Worm (Caenorhabditis elegans): ENCODE data around the gene thn-4.

thn-4 gene

DNA sequence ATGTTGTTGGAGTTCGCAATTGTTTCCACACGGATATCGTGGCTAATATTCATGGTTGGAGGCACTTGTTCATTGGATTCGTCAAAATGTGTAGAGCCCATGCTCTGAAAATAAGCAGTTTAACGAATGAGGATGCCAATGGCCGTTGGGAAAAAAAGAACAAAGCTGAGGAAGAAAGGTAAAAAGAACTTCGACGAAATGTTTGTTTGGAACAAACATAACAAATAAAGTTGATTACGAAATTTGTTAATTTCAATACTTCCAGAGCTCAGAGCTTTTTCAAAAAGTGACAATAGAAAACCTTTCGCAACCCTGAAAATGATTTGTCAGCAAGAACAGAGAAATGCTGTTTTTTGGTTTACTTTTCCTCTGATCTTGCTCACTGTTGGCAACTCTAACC is 8.8 kb upstream of the thn-4 start, which contains the start of gene F09C6.3:
TSS of gene F09C6.3 (minus strand) at position 101 of the 400 bp plus-strand sequence.
- no peak for TF ChIP-seq unc-62 (GFP tag; optimal IDR thresholded peaks at IDR 0.05)

DNA sequence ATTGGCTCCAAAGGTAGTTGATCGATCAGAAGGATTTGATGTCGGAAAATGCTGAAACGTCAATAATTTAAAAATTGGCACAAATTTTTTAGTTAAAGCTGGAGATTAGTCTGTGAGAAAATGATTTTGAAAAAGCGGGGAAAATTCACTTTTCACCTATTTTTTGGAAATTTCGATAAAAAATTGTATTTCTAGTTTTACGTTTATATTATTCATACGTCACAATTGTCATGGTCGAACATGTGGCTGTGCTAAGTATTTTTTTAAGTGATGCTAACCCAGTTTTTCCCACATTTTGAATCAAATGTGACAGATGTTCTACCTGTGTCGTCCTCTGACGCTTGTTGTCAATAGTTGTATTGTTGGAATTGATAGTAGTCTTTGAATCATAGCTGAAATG is 8.2 kb upstream of the thn-4 start:
- no peak for TF ChIP-seq unc-62 (GFP tag; optimal IDR thresholded peaks at IDR 0.05)

DNA sequence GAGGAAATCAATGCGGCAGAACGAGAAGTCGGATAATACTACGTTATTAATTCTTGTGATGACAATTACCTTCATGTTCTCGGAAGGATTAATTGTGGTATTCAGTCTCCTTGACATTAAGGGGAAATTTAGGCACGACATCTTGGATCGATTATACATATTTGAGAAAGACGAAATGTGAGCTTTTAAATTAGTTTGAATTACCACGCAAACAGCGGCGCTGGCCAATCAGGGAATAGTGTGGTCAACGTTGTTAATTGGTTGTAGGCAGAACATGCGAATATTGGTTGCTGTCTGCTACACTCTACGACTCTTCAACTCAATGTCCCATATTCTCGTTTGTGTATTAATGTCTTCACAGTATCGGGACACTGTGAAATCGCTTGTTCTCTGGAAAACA is 3.7 kb upstream of the thn-4 start, which contains the start of gene F49A5.10:
TSS of gene F49A5.10 (plus strand) at position 301 of the 400 bp plus-strand sequence.
- no peak for TF ChIP-seq unc-62 (GFP tag; optimal IDR thresholded peaks at IDR 0.05)

DNA sequence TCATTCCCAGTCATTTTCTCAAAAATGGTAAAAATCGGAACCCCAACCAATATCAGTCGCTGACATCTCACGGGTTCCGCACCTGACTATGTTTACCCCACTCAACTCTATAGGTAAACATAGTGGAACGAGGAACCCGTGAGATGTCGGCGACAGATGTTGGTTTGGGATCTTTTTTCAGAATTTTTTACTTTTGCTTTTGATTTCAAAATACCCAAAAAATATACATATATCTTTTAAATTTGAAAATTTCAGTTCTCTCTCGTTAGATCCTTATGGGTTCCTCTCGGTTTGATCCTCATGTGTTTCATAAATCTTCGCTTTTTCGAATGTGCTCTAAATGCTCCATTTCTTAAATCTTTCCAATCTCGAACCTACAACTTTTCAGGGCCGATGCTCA is 2.4 kb upstream of the thn-4 start, which contains the start of gene srw-23:
TSS of gene srw-23 (plus strand) at position 301 of the 400 bp plus-strand sequence.
- no peak for TF ChIP-seq unc-62 (GFP tag; optimal IDR thresholded peaks at IDR 0.05)

DNA sequence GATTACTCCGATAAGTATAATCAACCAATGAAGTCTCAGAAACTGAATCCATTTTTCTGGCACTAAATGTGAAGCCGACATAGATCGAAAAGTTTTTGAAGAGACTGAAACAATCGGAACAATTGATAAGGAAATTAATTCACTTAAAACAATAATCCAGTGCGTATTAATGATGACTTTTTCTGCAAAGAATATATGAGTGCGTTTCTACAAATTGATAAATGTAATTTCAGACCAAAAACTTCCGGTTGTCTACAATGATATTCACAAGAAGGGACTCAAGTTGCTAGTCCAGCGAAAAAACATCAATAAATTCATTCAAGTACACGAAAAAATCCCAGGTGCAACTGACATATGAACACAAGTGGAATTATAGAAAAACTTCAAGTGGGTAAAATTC is 1.5 kb downstream of the thn-4 start, which contains the start of gene clec-33:
TSS of gene clec-33 (minus strand) at position 101 of the 400 bp plus-strand sequence.
- TF ChIP-seq unc-62 (GFP tag; optimal IDR thresholded peaks at IDR 0.05) = no peak

DNA sequence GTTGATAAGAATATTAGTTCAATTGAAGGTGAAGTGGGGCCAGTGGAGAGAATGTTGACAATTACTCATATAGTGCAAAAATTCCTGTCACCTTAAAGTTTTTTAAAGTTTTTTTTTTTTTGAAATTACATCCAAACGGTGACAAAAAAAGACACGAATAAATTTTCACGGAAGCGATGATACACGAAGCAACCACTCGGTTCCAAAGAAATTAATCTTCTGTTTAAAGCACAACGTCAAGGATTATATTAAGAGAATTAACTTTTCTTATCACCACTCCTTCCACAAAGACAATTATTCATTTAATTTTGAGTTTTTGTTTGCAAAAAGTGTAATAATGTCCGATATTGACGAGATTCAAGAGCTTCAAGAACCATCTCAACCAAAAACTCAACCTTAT is 5.9 kb downstream of the thn-4 start, which contains the start of gene clec-28:
TSS of gene clec-28 (plus strand) at position 301 of the 400 bp plus-strand sequence.
- TF ChIP-seq unc-62 (GFP tag; optimal IDR thresholded peaks at IDR 0.05) = no peak

DNA sequence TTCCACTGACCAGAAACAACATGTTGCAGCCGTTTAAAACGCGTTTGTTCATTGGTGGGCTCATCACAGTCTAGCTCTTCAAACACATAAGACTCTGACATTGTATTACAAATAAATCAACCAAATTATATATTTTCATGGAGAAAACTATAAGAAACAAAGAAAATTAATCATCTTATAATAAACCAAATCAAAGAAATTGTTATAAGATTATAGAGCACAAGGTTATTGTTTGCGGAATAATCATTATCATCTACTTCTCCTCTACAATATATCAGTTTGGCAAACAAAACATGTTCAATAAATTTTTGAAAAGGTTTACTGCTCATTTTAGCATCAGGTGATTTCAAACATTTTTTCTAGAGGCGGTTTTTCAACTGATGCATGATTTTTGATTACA is 9.6 kb downstream of the thn-4 start, which contains the start of the genes clec-32 and clec-24:
TSS of gene clec-32 (minus strand) at position 101 of the 400 bp plus-strand sequence.
TSS of gene clec-24 (plus strand) at position 294 of the 400 bp plus-strand sequence.
- no peak for TF ChIP-seq unc-62 (GFP tag; optimal IDR thresholded peaks at IDR 0.05)

DNA sequence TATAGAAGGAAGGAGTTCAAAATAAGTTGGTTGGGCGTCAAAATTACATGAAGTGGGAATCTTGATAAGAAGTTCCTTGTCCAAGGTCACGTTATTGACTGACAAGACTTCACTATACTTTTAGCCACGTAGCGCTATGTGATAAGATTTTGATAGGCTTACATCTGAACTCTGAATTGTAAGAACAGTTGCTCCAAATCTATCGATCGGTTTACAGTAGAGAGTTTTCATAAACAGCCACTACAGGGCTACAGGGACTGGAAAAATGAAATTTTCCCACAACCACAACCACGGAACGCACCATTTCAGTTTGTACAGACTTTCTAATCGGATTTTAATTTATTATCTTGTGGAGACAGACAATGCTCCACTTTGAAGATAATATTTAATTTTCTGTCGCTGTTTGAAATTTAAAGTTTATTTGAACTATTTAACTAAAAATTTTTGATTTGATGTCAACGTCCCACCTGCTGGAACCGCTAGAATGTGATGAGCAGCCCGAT is 13.3 kb downstream of the thn-4 start, which contains the start of the genes clec-31 and clec-22:
TSS of gene clec-31 (minus strand) at position 101 of the 503 bp plus-strand sequence.
TSS of gene clec-22 (plus strand) at position 453 of the 503 bp plus-strand sequence.
- no peak for TF ChIP-seq unc-62 (GFP tag; optimal IDR thresholded peaks at IDR 0.05)

DNA sequence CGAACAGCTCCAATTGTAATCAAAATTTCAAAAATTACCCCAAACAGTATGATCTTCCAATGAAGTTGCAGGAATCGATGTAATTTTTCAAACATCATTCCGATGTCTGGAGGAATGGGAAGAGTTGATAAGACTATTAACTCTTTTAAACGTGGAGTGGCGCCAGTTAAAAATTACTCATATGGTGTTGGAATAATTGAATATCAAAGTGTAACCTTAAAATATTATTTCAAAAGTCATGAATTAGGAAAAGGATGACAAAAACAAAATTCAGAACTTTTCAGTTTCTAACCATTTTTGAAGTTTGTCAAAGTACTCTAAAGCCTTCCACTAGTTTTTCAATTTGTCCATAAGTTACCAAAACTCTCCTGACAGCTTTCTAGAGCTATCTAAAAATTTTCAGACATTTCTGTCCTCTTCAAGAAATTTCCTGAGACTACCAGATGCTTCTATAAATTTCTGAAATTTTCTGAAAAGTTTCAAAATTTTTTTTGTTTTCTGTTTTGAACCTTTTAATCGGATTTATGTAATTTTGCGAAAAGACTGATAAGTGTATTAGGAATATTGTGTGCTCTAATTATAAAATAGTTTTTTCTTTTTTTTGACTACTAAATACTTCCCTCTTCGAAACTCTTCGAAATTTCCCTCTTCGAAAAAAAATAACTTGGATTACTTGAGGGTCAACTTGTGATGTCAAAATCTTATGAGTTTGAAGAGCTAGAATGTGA is 17.2 kb downstream of the thn-4 start, which contains the start of the genes clec-35 and clec-27:
TSS of gene clec-35 (minus strand) at position 101 of the 728 bp plus-strand sequence.
TSS of gene clec-27 (plus strand) at position 678 of the 728 bp plus-strand sequence.
- no peak for TF ChIP-seq unc-62 (GFP tag; optimal IDR thresholded peaks at IDR 0.05)

DNA sequence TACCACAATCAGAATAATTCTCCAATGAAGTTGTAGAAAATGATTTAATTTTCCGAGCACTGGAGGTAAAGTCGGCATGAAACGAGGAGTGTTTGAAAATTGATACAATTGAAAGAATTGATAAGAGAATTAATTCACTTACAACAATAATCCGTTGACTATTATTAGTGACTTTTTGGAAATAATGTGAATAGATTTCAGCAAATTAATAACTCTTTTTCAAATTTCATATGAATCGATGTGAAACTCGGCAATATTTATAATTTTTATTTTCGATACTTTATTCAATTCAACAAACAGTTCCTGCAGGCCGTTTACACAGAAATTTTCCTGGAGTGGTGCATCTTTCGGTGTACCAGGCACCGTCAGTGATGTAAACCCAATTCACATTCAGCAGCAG is 19.3 kb downstream of the thn-4 start, which contains the start of gene clec-37:
TSS of gene clec-37 (minus strand) at position 101 of the 400 bp plus-strand sequence.
- no peak for TF ChIP-seq unc-62 (GFP tag; optimal IDR thresholded peaks at IDR 0.05)

DNA sequence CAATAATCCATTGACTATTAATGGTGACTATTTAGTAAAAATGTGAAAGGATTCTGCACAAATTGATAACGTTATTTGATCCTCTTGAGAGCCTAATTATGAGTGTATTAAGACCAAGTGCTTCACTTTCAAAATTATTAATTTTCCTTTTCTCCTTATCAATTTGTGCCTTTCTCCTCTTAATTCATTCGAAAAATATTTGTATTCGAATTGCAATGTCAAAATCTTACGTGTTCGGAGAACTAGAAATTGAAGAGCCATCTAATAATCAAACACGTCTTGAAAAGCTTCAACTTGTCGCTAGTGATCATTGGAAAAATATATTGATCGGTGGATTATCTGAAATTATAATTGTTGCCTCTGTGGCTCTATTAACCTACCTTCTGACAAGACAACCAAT is 22.8 kb downstream of the thn-4 start, which contains the start of the genes clec-36 and clec-26:
TSS of gene clec-36 (minus strand) at position 101 of the 400 bp plus-strand sequence.
TSS of gene clec-26 (plus strand) at position 114 of the 400 bp plus-strand sequence.
- TF ChIP-seq unc-62 (GFP tag; optimal IDR thresholded peaks at IDR 0.05) = no peak

DNA sequence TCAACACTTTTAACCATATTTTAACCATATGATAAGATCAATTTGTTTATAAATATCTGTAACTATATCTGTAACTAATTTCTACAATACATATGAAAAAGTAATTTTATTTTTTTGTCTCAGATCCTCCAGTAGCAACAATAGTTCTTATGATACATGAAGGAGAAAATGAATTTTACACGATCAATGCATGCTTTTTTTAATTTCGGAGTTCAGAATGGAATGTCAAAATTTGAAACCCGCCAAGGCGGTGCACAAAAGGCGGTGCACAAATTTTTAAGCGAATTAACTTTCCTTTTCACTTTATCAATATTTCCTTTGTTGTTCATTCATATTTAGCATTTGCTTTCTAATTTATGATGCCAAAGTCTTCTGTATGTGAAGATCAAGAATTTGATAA is 28.3 kb downstream of the thn-4 start, which contains the start of gene clec-25:
TSS of gene clec-25 (plus strand) at position 301 of the 400 bp plus-strand sequence.
- TF ChIP-seq unc-62 (GFP tag; optimal IDR thresholded peaks at IDR 0.05) = no peak

DNA sequence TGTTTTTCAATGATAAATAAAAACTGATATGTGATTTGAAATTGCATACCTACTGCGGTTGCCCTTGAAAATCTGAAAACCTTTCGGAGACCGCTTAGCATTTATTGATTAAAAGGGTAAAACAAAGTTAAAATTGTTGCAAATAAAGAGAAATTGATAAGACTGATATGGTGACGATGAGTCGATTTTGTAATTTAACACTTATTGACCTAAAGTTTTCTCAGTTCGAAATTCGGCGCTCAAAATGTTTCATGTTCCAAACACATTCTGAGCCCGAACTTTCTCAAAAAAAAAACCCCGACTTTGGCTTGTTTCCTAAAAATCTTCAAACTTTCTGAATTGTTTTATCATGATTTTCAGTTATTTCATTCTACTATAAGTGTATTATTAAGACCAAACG is 30.3 kb downstream of the thn-4 start, which contains the start of gene clec-40:
TSS of gene clec-40 (minus strand) at position 101 of the 400 bp plus-strand sequence.
- no peak for TF ChIP-seq unc-62 (GFP tag; optimal IDR thresholded peaks at IDR 0.05)

DNA sequence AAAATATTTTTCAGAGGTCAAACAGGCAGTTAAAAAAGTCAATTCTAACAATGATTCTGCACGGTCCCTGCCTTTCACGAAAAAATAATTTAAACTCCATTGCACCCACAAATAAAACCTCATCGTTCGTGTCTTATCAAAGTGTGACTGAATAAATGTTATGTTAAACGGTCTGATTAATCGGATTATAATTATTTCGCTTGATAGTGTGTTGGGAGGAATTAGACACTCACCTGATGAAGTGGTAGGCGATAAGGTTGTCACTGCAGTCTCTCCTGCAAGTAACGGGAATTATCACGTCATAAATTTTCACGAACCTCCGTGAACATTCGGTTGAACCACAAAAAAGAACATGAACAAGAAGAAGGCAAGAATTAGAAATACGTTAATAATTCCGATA is 31.0 kb downstream of the thn-4 start:
- TF ChIP-seq unc-62 (GFP tag; optimal IDR thresholded peaks at IDR 0.05) = no peak

DNA sequence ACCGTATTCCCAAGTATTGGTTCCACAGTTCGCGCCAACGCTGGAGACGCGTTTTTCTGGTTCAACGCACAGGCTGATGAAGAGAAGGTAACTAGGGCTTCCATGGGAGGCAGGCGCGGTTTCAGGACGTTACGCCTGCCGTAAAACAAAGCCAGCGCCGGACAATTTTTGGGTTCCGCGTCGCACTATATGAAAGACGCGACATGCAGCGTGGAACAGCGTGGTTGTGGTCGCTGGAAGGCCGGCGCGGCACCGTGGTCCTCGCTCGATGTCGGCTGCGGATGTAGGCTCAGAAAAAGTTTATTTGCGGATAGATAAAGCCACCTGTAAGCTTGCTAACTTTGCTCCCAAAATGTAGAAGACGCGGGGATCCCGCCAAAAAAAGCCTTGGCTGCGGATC is 32.9 kb downstream of the thn-4 start:
- no peak for TF ChIP-seq unc-62 (GFP tag; optimal IDR thresholded peaks at IDR 0.05)

DNA sequence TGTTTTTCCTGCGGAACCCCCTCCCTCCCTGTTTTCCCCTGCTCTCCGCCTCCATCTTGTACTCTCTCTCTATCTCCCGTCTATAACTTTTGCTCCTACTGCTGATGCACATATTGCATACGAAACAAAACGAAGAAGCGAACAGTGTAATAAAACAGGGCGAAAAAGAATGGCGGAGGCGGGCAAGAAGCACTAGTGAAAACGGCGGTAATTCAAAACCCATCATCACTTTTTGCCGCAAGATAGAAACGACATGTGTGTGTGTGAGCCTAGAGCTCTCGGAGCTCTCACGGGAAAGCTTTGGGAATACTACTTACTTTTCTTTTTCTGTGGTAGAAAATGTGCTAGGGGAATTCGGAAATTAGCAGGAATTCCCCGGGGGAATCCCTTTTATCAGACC is 35.2 kb downstream of the thn-4 start:
- TF ChIP-seq unc-62 (GFP tag; optimal IDR thresholded peaks at IDR 0.05) = no peak

Data from whole organism, dauer.